Worm (Caenorhabditis elegans) whole organism, early embryonic: Measurements from ENCODE around the gene F12A10.9.

Experiments
- B0310.2 ChIP-seq: sonication (generic microtip); optimal IDR thresholded peaks from 2 replicates; lab custom pipeline; 2016; ENCODE audit warnings: mild to moderate bottlenecking, missing genetic modification characterization, missing compliant biosample characterization
- F13C5.2 ChIP-seq: sonication (generic microtip); optimal IDR thresholded peaks from 2 replicates; lab custom pipeline; 2017; ENCODE audit warnings: mild to moderate bottlenecking, missing genetic modification characterization, inconsistent platforms, missing compliant biosample characterization
- aly-1 ChIP-seq: sonication (generic microtip); optimal IDR thresholded peaks from 2 replicates; lab custom pipeline; 2016; ENCODE audit warnings: missing genetic modification characterization, missing compliant biosample characterization
- ama-1 ChIP-seq: fragments of 150-350 bp; optimal IDR thresholded peaks from 2 replicates; lab custom pipeline; 2014
- ceh-13 ChIP-seq: fragments of 200-800 bp; sonication (Bioruptor generic); optimal IDR thresholded peaks from 2 replicates; lab custom pipeline; 2018; ENCODE audit warnings: mild to moderate bottlenecking, missing genetic modification characterization, missing compliant biosample characterization
- ceh-36 ChIP-seq: sonication (generic microtip); optimal IDR thresholded peaks from 2 replicates; lab custom pipeline; 2016; ENCODE audit warnings: missing genetic modification characterization, inconsistent platforms, missing compliant biosample characterization
- ets-7 ChIP-seq: sonication (generic microtip); optimal IDR thresholded peaks from 2 replicates; lab custom pipeline; 2016; ENCODE audit warnings: missing genotype, missing genetic modification characterization, missing compliant biosample characterization
- flt-1 ChIP-seq: fragments of 200-800 bp; sonication (Bioruptor generic); IDR thresholded peaks from 2 replicates; pipeline ENCODE4 v1.3.6; 2022; ENCODE audit warnings: missing genetic modification characterization, missing compliant biosample characterization
- hmbx-1 ChIP-seq: sonication (generic microtip); optimal IDR thresholded peaks from 2 replicates; lab custom pipeline; 2016; ENCODE audit warnings: mild to moderate bottlenecking, missing genetic modification characterization, missing compliant biosample characterization
- scrt-1 ChIP-seq: fragments of 200-800 bp; sonication (Bioruptor generic); IDR thresholded peaks from 2 replicates; pipeline ENCODE4 v1.3.6; 2022; ENCODE audit warnings: missing genetic modification characterization, missing compliant biosample characterization
- sea-1 ChIP-seq: fragments of 200-800 bp; sonication (Bioruptor generic); conservative IDR thresholded peaks from 2 replicates; pipeline ENCODE4 v1.3.6; 2022; ENCODE audit warnings: missing genetic modification characterization, missing compliant biosample characterization
- tbx-11 ChIP-seq: fragments of 200-800 bp; sonication (Bioruptor generic); IDR thresholded peaks from 2 replicates; pipeline ENCODE4 v1.3.6; 2022; ENCODE audit warnings: missing genetic modification characterization, missing compliant biosample characterization

DNA sequence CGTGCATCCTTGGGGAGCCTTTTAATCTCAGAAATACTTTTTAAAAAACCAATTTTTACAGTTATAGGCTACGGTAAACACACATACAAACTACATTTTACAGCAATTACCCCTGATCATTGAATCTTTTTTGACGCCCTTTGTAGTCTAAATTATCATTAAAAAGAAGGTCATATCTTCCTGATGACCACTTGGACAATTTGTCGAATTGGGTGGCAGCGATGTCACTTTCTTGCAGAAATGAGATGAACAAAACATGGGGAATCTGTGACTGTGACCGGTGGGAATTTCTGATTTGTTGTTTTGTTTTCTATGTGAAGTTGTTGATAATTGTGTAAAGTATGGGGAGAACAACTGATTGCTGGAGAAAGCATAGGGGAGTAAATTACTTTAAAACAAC lies 48.9 kb upstream of the F12A10.9 start:
- no peak for TF ChIP-seq sea-1 (GFP tag; lab: Robert Waterston, UW)
- no peak for TF ChIP-seq ama-1
- TF ChIP-seq ets-7 (tag; lab: Kevin White, UChicago): no peak
- TF ChIP-seq hmbx-1 (tag; lab: Kevin White, UChicago): no peak
- no peak for TF ChIP-seq F13C5.2
- TF ChIP-seq aly-1: no peak
- TF ChIP-seq scrt-1 (GFP tag; lab: Robert Waterston, UW): no peak
- no peak for TF ChIP-seq ceh-13
- TF ChIP-seq B0310.2 (tag; lab: Kevin White, UChicago): no peak
- TF ChIP-seq tbx-11: no peak
- TF ChIP-seq flt-1 (GFP tag; lab: Robert Waterston, UW): no peak
- no peak for TF ChIP-seq ceh-36 (tag; lab: Kevin White, UChicago)
